Fruit fly (Drosophila melanogaster) whole organism, embryonic: ENCODE data around the gene CG42716.

Experiments used
- ATbp ChIP-seq: fragments of 200-800 bp; sonication (Bioruptor generic); optimal IDR thresholded peaks from 2 replicates; lab custom pipeline; 2017; ENCODE audit warnings: missing biosample characterization, mild to moderate bottlenecking, missing genetic modification characterization, missing genetic modification reagents
- Aef1 ChIP-seq: fragments of 200-800 bp; sonication (Bioruptor generic); IDR thresholded peaks from 3 replicates; pipeline ENCODE4 v1.3.6; 2022; ENCODE audit warnings: missing biosample characterization, missing genetic modification characterization
- Asciz ChIP-seq: fragments of 200-800 bp; sonication (Bioruptor generic); optimal IDR thresholded peaks from 2 replicates; lab custom pipeline; 2017; ENCODE audit warnings: missing biosample characterization, mild to moderate bottlenecking, missing genetic modification characterization, missing genetic modification reagents
- CG10274 ChIP-seq: fragments of 200-800 bp; sonication (Bioruptor generic); optimal IDR thresholded peaks from 3 replicates; lab custom pipeline; 2017; ENCODE audit warnings: missing biosample characterization, mild to moderate bottlenecking, missing genetic modification characterization
- CG11696 ChIP-seq: fragments of 200-800 bp; sonication (Bioruptor generic); IDR thresholded peaks from 2 replicates; pipeline ENCODE4 v1.3.6; 2022; ENCODE audit warnings: missing biosample characterization, missing genetic modification characterization
- CG11723 ChIP-seq: fragments of 200-800 bp; sonication (Bioruptor generic); optimal IDR thresholded peaks from 2 replicates; lab custom pipeline; 2017; ENCODE audit warnings: missing biosample characterization, mild to moderate bottlenecking, missing genetic modification characterization
- CG14965 ChIP-seq: fragments of 200-800 bp; sonication (Bioruptor generic); optimal IDR thresholded peaks from 2 replicates; lab custom pipeline; 2016; ENCODE audit warnings: missing biosample characterization, missing genetic modification characterization, borderline replicate concordance
- CG15269 ChIP-seq: fragments of 200-800 bp; sonication (Bioruptor generic); optimal IDR thresholded peaks from 2 replicates; lab custom pipeline; 2018; ENCODE audit warnings: missing biosample characterization, mild to moderate bottlenecking, missing genetic modification characterization, moderate library complexity
- CG16815 ChIP-seq: fragments of 200-800 bp; sonication (Bioruptor generic); optimal IDR thresholded peaks from 3 replicates; lab custom pipeline; 2017; ENCODE audit warnings: missing biosample characterization, mild to moderate bottlenecking, missing genetic modification characterization
- CG17802 ChIP-seq: fragments of 200-800 bp; sonication (Bioruptor generic); optimal IDR thresholded peaks from 2 replicates; lab custom pipeline; 2018; ENCODE audit warnings: missing biosample characterization, mild to moderate bottlenecking, missing genetic modification characterization, moderate library complexity
- CG2712 ChIP-seq: fragments of 200-800 bp; optimal IDR thresholded peaks from 3 replicates; lab custom pipeline; 2019; ENCODE audit warnings: missing biosample characterization, mild to moderate bottlenecking, missing genetic modification characterization, moderate library complexity
- CG2889 ChIP-seq: fragments of 200-800 bp; sonication (Bioruptor generic); IDR thresholded peaks from 3 replicates; pipeline ENCODE4 v1.3.6; 2022; ENCODE audit warnings: missing biosample characterization, missing genetic modification characterization
- CG30403 ChIP-seq: fragments of 200-800 bp; sonication (Bioruptor generic); optimal IDR thresholded peaks from 3 replicates; lab custom pipeline; 2016; ENCODE audit warnings: missing biosample characterization, missing genetic modification characterization
- CG34422 ChIP-seq: fragments of 200-800 bp; sonication (Bioruptor generic); IDR thresholded peaks from 3 replicates; pipeline ENCODE4 v1.3.6; 2022; ENCODE audit warnings: missing biosample characterization, missing genetic modification characterization
- CG43689 ChIP-seq: fragments of 200-800 bp; sonication (Bioruptor generic); IDR thresholded peaks from 2 replicates; pipeline ENCODE4 v1.3.6; 2022; ENCODE audit warnings: missing biosample characterization, missing genetic modification characterization
- CG7357 ChIP-seq: fragments of 200-800 bp; sonication (Bioruptor generic); IDR thresholded peaks from 3 replicates; pipeline ENCODE4 v1.3.6; 2022; ENCODE audit warnings: missing biosample characterization, missing genetic modification characterization
- CG7556 ChIP-seq: fragments of 200-800 bp; sonication (Bioruptor generic); optimal IDR thresholded peaks from 2 replicates; lab custom pipeline; 2017; ENCODE audit warnings: missing biosample characterization, mild to moderate bottlenecking, missing genetic modification characterization
- Camta ChIP-seq: fragments of 200-800 bp; sonication (Bioruptor generic); optimal IDR thresholded peaks from 2 replicates; lab custom pipeline; 2016; ENCODE audit warnings: missing biosample characterization, missing genetic modification characterization
- CkIIα-i1 ChIP-seq: fragments of 200-800 bp; sonication (Bioruptor generic); IDR thresholded peaks from 2 replicates; pipeline ENCODE4 v1.3.6; 2022; ENCODE audit warnings: missing biosample characterization, missing genetic modification characterization
- Dek ChIP-seq: fragments of 200-800 bp; sonication (Bioruptor generic); optimal IDR thresholded peaks from 3 replicates; lab custom pipeline; 2019; ENCODE audit warnings: missing biosample characterization, mild to moderate bottlenecking, missing genetic modification characterization, moderate library complexity
- Doc2 ChIP-seq: fragments of 200-800 bp; sonication (Bioruptor generic); IDR thresholded peaks from 2 replicates; pipeline ENCODE4 v1.3.6; 2022; ENCODE audit warnings: missing biosample characterization, missing genetic modification characterization
- Ets97D ChIP-seq: fragments of 200-800 bp; sonication (Bioruptor generic); optimal IDR thresholded peaks from 3 replicates; lab custom pipeline; 2016; ENCODE audit warnings: missing biosample characterization, missing genetic modification characterization
- HHEX ChIP-seq: fragments of 200-800 bp; sonication (Bioruptor generic); optimal IDR thresholded peaks from 3 replicates; lab custom pipeline; 2017; ENCODE audit warnings: missing biosample characterization, mild to moderate bottlenecking, missing genetic modification characterization, missing genetic modification reagents
- HLH54F ChIP-seq: fragments of 200-800 bp; sonication (Bioruptor generic); optimal IDR thresholded peaks from 3 replicates; lab custom pipeline; 2016; ENCODE audit warnings: missing biosample characterization, missing genetic modification characterization
- Hey ChIP-seq: fragments of 200-800 bp; sonication (Bioruptor generic); optimal IDR thresholded peaks from 3 replicates; lab custom pipeline; 2018; ENCODE audit warnings: missing biosample characterization, mild to moderate bottlenecking, missing genetic modification characterization
- Hr39 ChIP-seq: fragments of >200 bp; optimal IDR thresholded peaks from 2 replicates; lab custom pipeline; 2017
- Lhr ChIP-seq: fragments of 200-800 bp; sonication (Bioruptor generic); optimal IDR thresholded peaks from 3 replicates; lab custom pipeline; 2017; ENCODE audit warnings: mild to moderate bottlenecking, missing biosample characterization, missing genetic modification reagents, missing genetic modification characterization
- Med ChIP-seq: fragments of 200-800 bp; sonication (Bioruptor generic); peaks from one replicate; lab custom pipeline; 2016; ENCODE audit warnings: missing biosample characterization, missing genetic modification characterization, mild to moderate bottlenecking, inconsistent platforms, moderate library complexity
- Scr ChIP-seq: fragments of 200-800 bp; sonication (Bioruptor generic); IDR thresholded peaks from 2 replicates; pipeline ENCODE4 v1.3.6; 2022; ENCODE audit warnings: missing biosample characterization, missing genetic modification characterization; ENCODE audit not compliant: partially characterized antibody
- Tbp ChIP-seq: fragments of >200 bp; optimal IDR thresholded peaks from 2 replicates; lab custom pipeline; 2018; ENCODE audit warnings: missing biosample characterization, missing genetic modification characterization
- btn ChIP-seq: fragments of 200-800 bp; sonication (Bioruptor generic); optimal IDR thresholded peaks from 2 replicates; lab custom pipeline; 2016; ENCODE audit warnings: missing biosample characterization, missing genetic modification characterization
- caup ChIP-seq: fragments of 200-800 bp; sonication (Bioruptor generic); optimal IDR thresholded peaks from 3 replicates; lab custom pipeline; 2017; ENCODE audit warnings: missing biosample characterization, mild to moderate bottlenecking, missing genetic modification characterization, moderate library complexity; ENCODE audit not compliant: severe bottlenecking
- danr ChIP-seq: fragments of 200-800 bp; sonication (Bioruptor generic); IDR thresholded peaks from 2 replicates; pipeline ENCODE4 v1.3.6; 2022; ENCODE audit warnings: missing biosample characterization, missing genetic modification characterization
- ftz-f1 ChIP-seq: fragments of 200-800 bp; sonication (Bioruptor generic); optimal IDR thresholded peaks from 2 replicates; lab custom pipeline; 2016; ENCODE audit warnings: missing biosample characterization, missing genetic modification characterization
- her ChIP-seq: fragments of 200-800 bp; sonication (Bioruptor generic); optimal IDR thresholded peaks from 2 replicates; lab custom pipeline; 2016; ENCODE audit warnings: missing biosample characterization, missing genetic modification characterization
- jing ChIP-seq: fragments of 200-800 bp; sonication (Bioruptor generic); optimal IDR thresholded peaks from 2 replicates; lab custom pipeline; 2018; ENCODE audit warnings: missing biosample characterization, mild to moderate bottlenecking, missing genetic modification characterization
- ken ChIP-seq: fragments of 200-800 bp; sonication (Bioruptor generic); IDR thresholded peaks from 3 replicates; pipeline ENCODE4 v1.3.6; 2022; ENCODE audit warnings: missing biosample characterization, missing genetic modification characterization
- lilli ChIP-seq: fragments of 200-800 bp; sonication (Bioruptor generic); optimal IDR thresholded peaks from 3 replicates; lab custom pipeline; 2016; ENCODE audit warnings: missing biosample characterization, missing genetic modification characterization
- mirr ChIP-seq: fragments of 200-800 bp; sonication (Bioruptor generic); optimal IDR thresholded peaks from 3 replicates; lab custom pipeline; 2018; ENCODE audit warnings: missing biosample characterization, mild to moderate bottlenecking, missing genetic modification characterization
- nom ChIP-seq: fragments of 200-800 bp; sonication (Bioruptor generic); optimal IDR thresholded peaks from 2 replicates; lab custom pipeline; 2017; ENCODE audit warnings: missing biosample characterization, missing genetic modification characterization, mild to moderate bottlenecking, moderate library complexity, missing genetic modification reagents
- otp ChIP-seq: fragments of 200-800 bp; sonication (Bioruptor generic); IDR thresholded peaks from 3 replicates; pipeline ENCODE4, ENCODE4 v1.3.6; 2022; ENCODE audit warnings: missing biosample characterization, missing genetic modification characterization
- p53 ChIP-seq: fragments of 200-800 bp; sonication (Bioruptor generic); optimal IDR thresholded peaks from 2 replicates; lab custom pipeline; 2016; ENCODE audit warnings: missing biosample characterization, missing genetic modification characterization
- pum ChIP-seq: fragments of 200-800 bp; sonication (Bioruptor generic); optimal IDR thresholded peaks from 2 replicates; lab custom pipeline; 2016; ENCODE audit warnings: missing biosample characterization, missing genetic modification characterization
- ro ChIP-seq: fragments of 200-800 bp; sonication (Bioruptor generic); IDR thresholded peaks from 2 replicates; pipeline ENCODE4 v1.3.6; 2022; ENCODE audit warnings: missing biosample characterization, missing genetic modification characterization
- row ChIP-seq: fragments of 200-800 bp; sonication (Bioruptor generic); IDR thresholded peaks from 3 replicates; pipeline ENCODE4 v1.3.6; 2022; ENCODE audit warnings: missing biosample characterization, missing genetic modification characterization
- sob ChIP-seq: fragments of 200-800 bp; sonication (Bioruptor generic); IDR thresholded peaks from 2 replicates; pipeline ENCODE4 v1.3.6; 2022; ENCODE audit warnings: missing biosample characterization, missing genetic modification characterization
- stc ChIP-seq: fragments of 200-800 bp; sonication (Bioruptor generic); IDR thresholded peaks from 2 replicates; pipeline ENCODE4 v1.3.6; 2022; ENCODE audit warnings: missing biosample characterization, missing genetic modification characterization
- stwl ChIP-seq: fragments of 200-800 bp; sonication (Bioruptor generic); optimal IDR thresholded peaks from 3 replicates; lab custom pipeline; 2018; ENCODE audit warnings: missing biosample characterization, mild to moderate bottlenecking, missing genetic modification characterization, moderate library complexity
- ttk ChIP-seq: fragments of 200-800 bp; sonication (Bioruptor generic); IDR thresholded peaks from 2 replicates; pipeline ENCODE4 v2.1.2; 2022; ENCODE audit warnings: missing biosample characterization, missing genetic modification characterization
- usp ChIP-seq: fragments of >200 bp; optimal IDR thresholded peaks from 2 replicates; lab custom pipeline; 2017; ENCODE audit warnings: missing biosample characterization, missing genetic modification characterization
- yki ChIP-seq: fragments of >200 bp; optimal IDR thresholded peaks from 3 replicates; lab custom pipeline; 2018

Gene CG42716

DNA sequence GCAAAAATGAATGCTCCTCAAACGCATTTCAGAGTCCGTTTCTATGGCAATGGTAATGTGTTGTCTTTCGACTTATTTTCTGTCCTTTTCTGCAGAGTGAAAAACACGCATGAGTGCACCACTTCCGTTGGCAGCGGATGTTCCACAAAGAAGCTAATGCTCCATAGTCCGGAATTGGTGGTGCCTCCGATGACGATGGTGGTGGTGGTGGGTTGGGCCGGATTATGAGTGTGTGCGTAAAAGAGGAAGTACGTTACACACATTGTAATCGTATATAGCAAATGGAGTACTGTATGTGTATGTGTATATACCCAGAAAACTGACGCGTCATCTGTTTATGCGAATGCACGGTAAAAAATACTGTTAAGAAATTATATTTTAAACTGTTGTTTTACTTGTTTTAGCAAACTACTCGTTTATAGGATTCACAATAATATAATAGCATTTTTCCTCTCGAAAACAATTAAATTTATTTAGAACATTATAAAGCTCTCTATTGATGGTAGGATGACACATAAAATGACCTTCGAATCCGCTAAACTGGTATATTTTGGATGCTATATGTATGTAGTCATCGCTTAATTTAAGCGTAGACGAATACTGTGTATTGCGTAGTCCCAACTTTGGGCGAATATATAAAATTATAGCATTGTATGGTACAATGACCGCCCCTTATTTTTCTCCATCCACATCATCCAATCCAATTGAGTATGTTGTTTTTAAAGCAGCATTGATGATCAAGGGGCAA lies 11.7 kb downstream of the CG42716 start (continued):
- TF ChIP-seq Camta (GFP tag; lab: Kevin White, UChicago), result no peak
- no peak for TF ChIP-seq Scr (GFP tag; lab: Robert Waterston, UW)
- no peak for TF ChIP-seq CG11723 (GFP tag; lab: Kevin White, UChicago)
- TF ChIP-seq pum, result no peak
- TF ChIP-seq nom (GFP tag; lab: Kevin White, UChicago), result peak; percentile 44
- no peak for TF ChIP-seq Asciz (GFP tag; lab: Kevin White, UChicago)
- peak; percentile 36 for TF ChIP-seq CG30403 (GFP tag; lab: Kevin White, UChicago)
- TF ChIP-seq ttk, result peak; percentile 27; the same call in 1 of the 2 replicates
- TF ChIP-seq mirr, result no peak
- no peak for TF ChIP-seq yki
- no peak for TF ChIP-seq CG2889 (GFP tag; lab: Robert Waterston, UW)
- peak; percentile 1 for TF ChIP-seq Dek (tag; lab: Kevin White, UChicago)
- peak; percentile 69 for TF ChIP-seq Med
- TF ChIP-seq p53 (GFP tag; lab: Kevin White, UChicago), result no peak
- TF ChIP-seq CG17802 (tag; lab: Kevin White, UChicago), result no peak
- no peak for TF ChIP-seq Doc2
- peak; percentile 42; the same call in 1 of the 2 replicates for TF ChIP-seq CG11696
- TF ChIP-seq ATbp, result peak; percentile 35
- no peak for TF ChIP-seq Hey (tag; lab: Kevin White, UChicago)
- no peak for TF ChIP-seq ftz-f1 (GFP tag; lab: Kevin White, UChicago)
- TF ChIP-seq jing, result peak; percentile 1
- no peak for TF ChIP-seq HHEX (GFP tag; lab: Kevin White, UChicago)
- TF ChIP-seq CG10274 (GFP tag; lab: Kevin White, UChicago), result no peak
- TF ChIP-seq row (GFP tag; lab: Robert Waterston, UW), result peak; percentile 4; the same call in 2 of the 3 replicates
- TF ChIP-seq CG7556 (GFP tag; lab: Kevin White, UChicago), result peak; percentile 75
- TF ChIP-seq Ets97D (GFP tag; lab: Kevin White, UChicago), result no peak
- TF ChIP-seq CG7357, result no peak
- TF ChIP-seq stwl (tag; lab: Kevin White, UChicago), result no peak
- TF ChIP-seq CkIIα-i1, result no peak
- TF ChIP-seq ken (GFP tag; lab: Robert Waterston, UW), result no peak
- no peak for TF ChIP-seq her
- TF ChIP-seq btn (GFP tag; lab: Kevin White, UChicago), result no peak
- no peak for TF ChIP-seq CG15269 (tag; lab: Kevin White, UChicago)
- no peak for TF ChIP-seq usp (GFP tag; lab: Kevin White, UChicago)
- TF ChIP-seq CG16815 (GFP tag; lab: Kevin White, UChicago), result no peak
- no peak for TF ChIP-seq Lhr (GFP tag; lab: Kevin White, UChicago)
- peak; percentile 62 for TF ChIP-seq CG2712
- TF ChIP-seq lilli, result no peak
- TF ChIP-seq CG43689 (GFP tag; lab: Robert Waterston, UW), result no peak
- no peak for TF ChIP-seq caup (GFP tag; lab: Kevin White, UChicago)
- TF ChIP-seq danr (GFP tag; lab: Robert Waterston, UW), result no peak
- peak; percentile 40 for TF ChIP-seq sob (GFP tag; lab: Robert Waterston, UW)
- TF ChIP-seq CG14965 (GFP tag; lab: Kevin White, UChicago), result no peak
- no peak for TF ChIP-seq otp (GFP tag; lab: Robert Waterston, UW)
- peak; percentile 65 for TF ChIP-seq CG34422
- no peak for TF ChIP-seq Hr39 (lab: Kevin White, UChicago)
- peak; percentile 34; the same call in 2 of the 3 replicates for TF ChIP-seq Aef1
- no peak for TF ChIP-seq HLH54F (GFP tag; lab: Kevin White, UChicago)
- TF ChIP-seq stc (GFP tag; lab: Robert Waterston, UW), result peak; percentile 72
- TF ChIP-seq Tbp (GFP tag; lab: Kevin White, UChicago), result no peak
- no peak for TF ChIP-seq ro (GFP tag; lab: Robert Waterston, UW)
